Worm (Caenorhabditis elegans) whole organism, L1 larva: ENCODE data around the gene T28B11.1.

Experiments
- blmp-1 ChIP-seq: fragments of 150-350 bp; optimal IDR thresholded peaks from 2 replicates; lab custom pipeline; 2014; ENCODE audit warnings: missing biosample characterization, missing genetic modification characterization
- ceh-63 ChIP-seq: fragments of 200-800 bp; sonication (Bioruptor generic); optimal IDR thresholded peaks from 2 replicates; lab custom pipeline; 2018; ENCODE audit warnings: mild to moderate bottlenecking, missing genetic modification characterization, missing compliant biosample characterization
- ceh-8 ChIP-seq: fragments of 200-800 bp; sonication (Bioruptor generic); optimal IDR thresholded peaks from 2 replicates; lab custom pipeline; 2018; ENCODE audit warnings: mild to moderate bottlenecking, missing genetic modification characterization, moderate library complexity, missing compliant biosample characterization
- ceh-82 ChIP-seq, 3 experiments: fragments of 150-350 bp in 1 of 3; sonication (generic microtip) in 2 of 3; optimal IDR thresholded peaks; 2 replicates each; lab custom pipeline; 2014 to 2017; ENCODE audit warnings: missing biosample characterization in 3 of 3, missing genetic modification characterization in 3 of 3
- ces-1 ChIP-seq: fragments of 150-350 bp; optimal IDR thresholded peaks from 2 replicates; lab custom pipeline; 2014; ENCODE audit warnings: missing biosample characterization, missing genetic modification reagents, missing genetic modification characterization
- dpl-1 ChIP-seq, 3 experiments: fragments of 150-350 bp in 2 of 3; sonication (generic microtip) in 1 of 3; optimal IDR thresholded peaks; 2 replicates each; lab custom pipeline; 2014 to 2017; ENCODE audit warnings: missing biosample characterization in 3 of 3, missing genetic modification characterization in 3 of 3, missing genetic modification reagents in 3 of 3
- dsc-1 ChIP-seq: sonication (generic microtip); optimal IDR thresholded peaks from 2 replicates; lab custom pipeline; 2016; ENCODE audit warnings: mild to moderate bottlenecking, missing genetic modification characterization, missing compliant biosample characterization
- efl-1 ChIP-seq, 4 experiments: fragments of 150-350 bp; optimal IDR thresholded peaks in 3 of 4; peaks in 1 of 4; 1 replicate in 1 of 4; 2 replicates in 3 of 4; lab custom pipeline; 2014; ENCODE audit warnings: missing biosample characterization in 2 of 4, missing genetic modification characterization in 2 of 4, missing genetic modification reagents in 2 of 4
- egl-27 ChIP-seq, 2 experiments: fragments of 150-350 bp in 1 of 2; sonication (generic microtip); optimal IDR thresholded peaks; 3 replicates each; lab custom pipeline; 2017 to 2018; ENCODE audit warnings: missing biosample characterization in 2 of 2, missing genetic modification characterization in 2 of 2, missing genetic modification reagents in 2 of 2
- elt-2 ChIP-seq: sonication (generic microtip); optimal IDR thresholded peaks from 2 replicates; lab custom pipeline; 2016; ENCODE audit warnings: missing genetic modification characterization, mild to moderate bottlenecking, inconsistent platforms, missing compliant biosample characterization, missing genetic modification reagents
- elt-3 ChIP-seq, 6 experiments: fragments of 150-350 bp in 1 of 6; sonication (generic microtip); optimal IDR thresholded peaks; 2 replicates each; lab custom pipeline; 2017 to 2018; ENCODE audit warnings: missing biosample characterization in 6 of 6, missing genetic modification characterization in 6 of 6, inconsistent platforms in 1 of 6
- fkh-10 ChIP-seq: sonication (generic microtip); optimal IDR thresholded peaks from 2 replicates; lab custom pipeline; 2017; ENCODE audit warnings: missing biosample characterization, missing genetic modification reagents, missing genetic modification characterization
- fkh-4 ChIP-seq: sonication (generic microtip); optimal IDR thresholded peaks from 2 replicates; lab custom pipeline; 2016; ENCODE audit warnings: missing compliant biosample characterization, missing genetic modification characterization, borderline replicate concordance
- fkh-8 ChIP-seq: sonication (generic microtip); optimal IDR thresholded peaks from 2 replicates; lab custom pipeline; 2016; ENCODE audit warnings: mild to moderate bottlenecking, missing genetic modification characterization, missing compliant biosample characterization
- hlh-17 ChIP-seq: fragments of 200-800 bp; sonication (Bioruptor generic); optimal IDR thresholded peaks from 2 replicates; lab custom pipeline; 2018; ENCODE audit warnings: missing genetic modification characterization, mild to moderate bottlenecking, missing compliant biosample characterization, moderate library complexity, borderline replicate concordance
- hpl-2 ChIP-seq: fragments of 150-350 bp; optimal IDR thresholded peaks from 2 replicates; lab custom pipeline; 2014; ENCODE audit warnings: missing biosample characterization, missing genetic modification reagents, missing genetic modification characterization
- lin-13 ChIP-seq: fragments of 150-350 bp; optimal IDR thresholded peaks from 2 replicates; lab custom pipeline; 2014; ENCODE audit warnings: missing biosample characterization, missing genetic modification reagents, missing genetic modification characterization
- lin-14 ChIP-seq: fragments of 200-800 bp; sonication (Bioruptor generic); optimal IDR thresholded peaks from 2 replicates; lab custom pipeline; 2018; ENCODE audit warnings: mild to moderate bottlenecking, missing genetic modification characterization, moderate library complexity, missing compliant biosample characterization
- lin-15B ChIP-seq: fragments of 150-350 bp; sonication (generic microtip); optimal IDR thresholded peaks from 3 replicates; lab custom pipeline; 2014; ENCODE audit warnings: missing biosample characterization, missing genetic modification characterization
- lin-35 ChIP-seq, 2 experiments: fragments of 150-350 bp; optimal IDR thresholded peaks; 2 replicates each; lab custom pipeline; 2014; ENCODE audit warnings: missing biosample characterization in 2 of 2, missing genetic modification characterization in 2 of 2, missing genetic modification reagents in 2 of 2
- lir-3 ChIP-seq: sonication (generic microtip); optimal IDR thresholded peaks from 2 replicates; lab custom pipeline; 2016; ENCODE audit warnings: mild to moderate bottlenecking, missing genetic modification characterization, moderate library complexity, missing compliant biosample characterization; ENCODE audit not compliant: poor library complexity
- mab-9 ChIP-seq: fragments of 200-800 bp; sonication (Bioruptor generic); IDR thresholded peaks from 2 replicates; pipeline ENCODE4 v1.3.6; 2022; ENCODE audit warnings: missing genetic modification reagents, missing genetic modification characterization, missing compliant biosample characterization
- mdl-1 ChIP-seq, 2 experiments: fragments of 150-350 bp; optimal IDR thresholded peaks; 2 replicates each; lab custom pipeline; 2014 to 2017; ENCODE audit warnings: missing biosample characterization in 2 of 2, missing genetic modification characterization in 2 of 2, inconsistent platforms in 1 of 2
- nhr-19 ChIP-seq: fragments of 200-800 bp; sonication (Bioruptor generic); conservative IDR thresholded peaks from 2 replicates; pipeline ENCODE4 v1.3.6; 2022; ENCODE audit warnings: missing genetic modification characterization, missing compliant biosample characterization
- nhr-20 ChIP-seq: sonication (generic microtip); optimal IDR thresholded peaks from 2 replicates; lab custom pipeline; 2016; ENCODE audit warnings: mild to moderate bottlenecking, missing genetic modification characterization, missing compliant biosample characterization
- nhr-71 ChIP-seq: sonication (generic microtip); optimal IDR thresholded peaks from 2 replicates; lab custom pipeline; 2016; ENCODE audit warnings: mild to moderate bottlenecking, missing genetic modification characterization, moderate library complexity, missing compliant biosample characterization
- nhr-85 ChIP-seq: sonication (generic microtip); peaks from one replicate; lab custom pipeline; 2016; ENCODE audit warnings: missing genetic modification characterization, inconsistent platforms, missing compliant biosample characterization
- nhr-90 ChIP-seq: sonication (generic microtip); optimal IDR thresholded peaks from 2 replicates; lab custom pipeline; 2016; ENCODE audit warnings: mild to moderate bottlenecking, missing genetic modification characterization, missing compliant biosample characterization; ENCODE audit not compliant: poor library complexity
- rnt-1 ChIP-seq: sonication (generic microtip); optimal IDR thresholded peaks from 2 replicates; lab custom pipeline; 2016; ENCODE audit warnings: mild to moderate bottlenecking, missing genetic modification characterization, moderate library complexity, missing compliant biosample characterization
- skn-1 ChIP-seq: fragments of 150-350 bp; optimal IDR thresholded peaks from 2 replicates; lab custom pipeline; 2014; ENCODE audit warnings: missing biosample characterization, missing genetic modification characterization
- snu-23 ChIP-seq: sonication (generic microtip); optimal IDR thresholded peaks from 2 replicates; lab custom pipeline; 2016; ENCODE audit warnings: missing genetic modification characterization, missing compliant biosample characterization
- sptf-1 ChIP-seq: fragments of 150-350 bp; optimal IDR thresholded peaks from 2 replicates; lab custom pipeline; 2014; ENCODE audit warnings: missing biosample characterization, missing genetic modification characterization
- swsn-7 ChIP-seq: sonication (generic microtip); optimal IDR thresholded peaks from 2 replicates; lab custom pipeline; 2016; ENCODE audit warnings: missing genetic modification characterization, missing compliant biosample characterization
- tlp-1 ChIP-seq: fragments of 150-350 bp; optimal IDR thresholded peaks from 2 replicates; lab custom pipeline; 2014; ENCODE audit warnings: missing biosample characterization, missing genetic modification characterization
- zag-1 ChIP-seq: fragments of 150-350 bp; optimal IDR thresholded peaks from 2 replicates; lab custom pipeline; 2014; ENCODE audit warnings: missing biosample characterization, missing genetic modification characterization
- ztf-11 ChIP-seq, 2 experiments: sonication (generic microtip); optimal IDR thresholded peaks; 2 replicates each; lab custom pipeline; 2016 to 2017; ENCODE audit warnings: missing genetic modification characterization in 2 of 2, missing biosample characterization in 1 of 2, missing compliant biosample characterization in 1 of 2

The T28B11.1 gene

ce11 chrV:10687601-10688000 lies 44.6 kb downstream of the T28B11.1 start, which contains the start of gene F29F11.20:
Gene F29F11.20 (plus strand): TSS chrV:10687901.
- TF ChIP-seq zag-1 (tag; lab: Kevin White, UChicago) (no peak), swsn-7 (no peak), mab-9 (GFP tag; lab: Robert Waterston, UW) (no peak), lir-3 (tag; lab: Kevin White, UChicago) (no peak), nhr-19 (no peak), ztf-11 (tag; optimal IDR thresholded peaks at IDR 0.05; lab: Kevin White, UChicago) (no peak), fkh-8 (tag; lab: Kevin White, UChicago) (no peak), nhr-90 (tag; lab: Kevin White, UChicago) (no peak)
- TF ChIP-seq, all 84 proteins: peak for 0

- TF ChIP-seq dsc-1 (tag; lab: Kevin White, UChicago) (peak; percentile 84), lin-14 (peak; percentile 20), nhr-85 (no peak), fkh-4 (tag; lab: Kevin White, UChicago) (peak; percentile 59), fkh-10 (GFP tag; lab: Kevin White, UChicago) (peak; percentile 41)
These were observed 47.5 kb downstream of the T28B11.1 start for ce11 chrV:10684748-10685147.

ce11 chrV:10683458-10683857 lies 48.8 kb downstream of the T28B11.1 start:
- TF ChIP-seq efl-1 (optimal IDR thresholded peaks at IDR 0.05; lab: Kevin White, UChicago) (no peak), efl-1 (GFP tag; optimal IDR thresholded peaks at IDR 0.05 in 1 of 2; lab: Kevin White, UChicago) (peak in 1 of 2 experiments; percentile 86), hlh-17 (no peak), nhr-20 (no peak)

- no peak for TF ChIP-seq swsn-7
- no peak for TF ChIP-seq ceh-63 (GFP tag; lab: Kevin White, UChicago)
- TF ChIP-seq nhr-85, result peak; percentile 41
- TF ChIP-seq nhr-71 (tag; lab: Kevin White, UChicago), result no peak
- no peak for TF ChIP-seq ces-1 (GFP tag; lab: Kevin White, UChicago)
- no peak for TF ChIP-seq hpl-2 (GFP tag; lab: Kevin White, UChicago)
- no peak for TF ChIP-seq egl-27 (tag; optimal IDR thresholded peaks at IDR 0.05; lab: Kevin White, UChicago)
- no peak for TF ChIP-seq lin-15B (tag; lab: Kevin White, UChicago)
- no peak for TF ChIP-seq efl-1 (optimal IDR thresholded peaks at IDR 0.05; lab: Kevin White, UChicago)
- TF ChIP-seq efl-1 (GFP tag; optimal IDR thresholded peaks at IDR 0.05 in 1 of 2; lab: Kevin White, UChicago), result peak in 1 of 2 experiments; percentile 49
These were observed 50.1 kb downstream of the T28B11.1 start, which contains the start of gene gsp-1 for ce11 chrV:10682122-10682521. Gene gsp-1 (plus strand): TSS chrV:10682422.

- TF ChIP-seq ceh-82 (tag; optimal IDR thresholded peaks at IDR 0.05; lab: Kevin White, UChicago) (peak in 1 of 3 experiments; percentile 4), swsn-7 (peak; percentile 28), blmp-1 (tag; lab: Kevin White, UChicago) (peak; percentile 49), ceh-8 (GFP tag; lab: Kevin White, UChicago) (no peak), nhr-71 (tag; lab: Kevin White, UChicago) (peak; percentile 54), nhr-20 (peak; percentile 40), dsc-1 (tag; lab: Kevin White, UChicago) (peak; percentile 75), dpl-1 (GFP tag; optimal IDR thresholded peaks at IDR 0.05; lab: Kevin White, UChicago) (peak in 1 of 3 experiments; percentile 10), snu-23 (peak; percentile 53), efl-1 (optimal IDR thresholded peaks at IDR 0.05; lab: Kevin White, UChicago) (peak in 1 of 2 experiments; percentile 3), efl-1 (GFP tag; optimal IDR thresholded peaks at IDR 0.05 in 1 of 2; lab: Kevin White, UChicago) (peak in 1 of 2 experiments; percentile 80), fkh-10 (GFP tag; lab: Kevin White, UChicago) (no peak), tlp-1 (tag; lab: Kevin White, UChicago) (no peak), elt-3 (tag; optimal IDR thresholded peaks at IDR 0.05; lab: Kevin White, UChicago) (peak in 5 of 6 experiments; percentile 23 to 80 (median 62)), nhr-19 (peak; percentile 13; the same call in 1 of the 2 replicates), elt-2 (peak; percentile 74), lin-13 (no peak), skn-1 (tag; lab: Kevin White, UChicago) (no peak), mdl-1 (tag; optimal IDR thresholded peaks at IDR 0.05; lab: Kevin White, UChicago) (peak in 1 of 2 experiments; percentile 94), sptf-1 (tag; lab: Kevin White, UChicago) (no peak), lin-14 (peak; percentile 79), nhr-90 (tag; lab: Kevin White, UChicago) (peak; percentile 13), rnt-1 (peak; percentile 11), lin-35 (GFP tag; optimal IDR thresholded peaks at IDR 0.05; lab: Kevin White, UChicago) (peak in 1 of 2 experiments; percentile 57)
- TF ChIP-seq, all 84 proteins: peak for 17
These were observed 50.9 kb downstream of the T28B11.1 start for ce11 chrV:10681117-10681959.
